Worm (Caenorhabditis elegans): ENCODE results near the gene fipr-8.
A peak's percentile ranks its signal among the peaks of the same experiment; 100 is the strongest.

DNA sequence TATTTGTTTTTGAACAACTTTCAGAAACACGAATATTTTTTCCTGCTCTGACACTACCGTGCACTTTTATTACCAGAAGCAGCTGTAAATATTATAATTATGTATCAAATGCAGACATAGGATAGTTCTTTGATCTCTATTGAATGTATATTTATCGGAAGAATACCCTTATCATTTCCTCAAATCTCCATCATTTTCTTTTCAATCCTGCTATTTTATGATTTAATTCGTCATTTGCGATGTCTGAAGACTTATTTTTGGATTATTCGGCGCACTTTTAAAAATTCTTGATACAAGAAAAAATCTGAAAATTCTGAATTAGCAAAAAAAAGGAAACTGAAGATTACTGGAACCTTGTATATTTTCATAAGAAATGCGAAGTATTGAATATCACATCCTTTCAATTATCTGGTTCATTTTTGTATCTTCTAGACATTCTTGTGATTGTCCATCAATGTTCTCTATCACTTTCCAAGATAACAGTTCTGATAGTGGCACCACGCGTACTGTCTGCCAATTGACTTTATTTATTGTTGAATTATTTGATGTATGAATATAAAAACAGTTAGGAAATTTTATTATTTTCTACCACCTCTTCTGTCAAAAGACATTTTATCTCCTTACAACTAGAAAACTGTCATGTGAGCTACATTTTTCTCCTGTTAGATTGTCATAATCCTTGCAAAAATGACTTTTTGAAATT, 4.4 kb upstream of the fipr-8 start:
- TF ChIP-seq F13H6.1 (tag; optimal IDR thresholded peaks at IDR 0.05) (no peak), ama-1 (optimal IDR thresholded peaks at IDR 0.05) (no peak), unc-42 (tag; optimal IDR thresholded peaks at IDR 0.05) (no peak), elt-2 (tag; optimal IDR thresholded peaks at IDR 0.05) (peak; percentile 76), pha-4 (tag; optimal IDR thresholded peaks at IDR 0.05) (no peak), K02D7.2 (tag; optimal IDR thresholded peaks at IDR 0.05) (no peak), ceh-14 (tag; optimal IDR thresholded peaks at IDR 0.05) (no peak), tbx-2 (tag; optimal IDR thresholded peaks at IDR 0.05) (no peak), tbx-7 (tag; optimal IDR thresholded peaks at IDR 0.05) (no peak), ceh-34 (tag; optimal IDR thresholded peaks at IDR 0.05) (no peak), eyg-1 (tag; optimal IDR thresholded peaks at IDR 0.05) (no peak)
